Fruit fly (Drosophila melanogaster): ENCODE measurements around the gene GstO1.

The GstO1 gene

DNA sequence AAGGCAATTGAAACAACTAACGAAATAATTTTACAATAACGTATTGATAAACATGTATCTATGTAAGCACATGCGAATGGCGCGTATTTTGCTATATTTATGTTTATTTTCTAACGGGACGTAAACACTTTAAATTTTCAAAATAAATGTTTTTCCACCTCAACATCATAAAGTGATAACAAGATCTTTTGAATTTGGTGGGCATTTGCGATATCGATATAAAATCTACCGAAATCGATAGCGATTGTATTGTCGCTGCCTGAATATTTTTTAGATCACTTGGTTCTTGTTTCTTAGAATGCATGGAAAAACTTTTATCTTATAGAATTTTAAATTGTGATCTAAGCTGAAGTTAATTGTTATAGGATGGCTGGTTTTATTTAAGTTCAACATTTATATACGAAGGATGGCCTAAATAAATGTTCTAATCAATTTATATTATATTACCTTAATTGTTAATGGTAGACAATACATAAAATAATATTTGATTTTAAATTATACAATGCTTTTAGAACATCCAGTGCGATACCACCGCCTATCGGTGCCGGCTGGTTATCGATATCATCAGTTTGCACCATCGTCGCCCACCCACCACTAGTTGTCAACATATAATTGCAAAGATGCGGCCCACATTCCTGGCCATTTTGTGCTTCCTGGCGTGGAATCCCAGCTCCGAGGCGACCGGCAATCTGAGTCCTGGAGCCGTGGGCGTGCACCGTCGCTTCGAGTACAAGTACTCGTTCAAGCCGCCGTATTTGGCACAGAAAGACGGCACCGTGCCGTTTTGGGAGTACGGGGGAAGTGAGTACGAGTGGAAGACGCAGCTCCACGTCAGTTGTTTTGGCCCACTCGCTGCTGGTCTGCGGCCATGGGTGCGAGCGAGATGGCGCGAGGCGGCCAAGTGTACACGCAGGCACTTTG is 10.0 kb upstream of the GstO1 start, which contains the start of gene ergic53 (continued):
- TF ChIP-seq CG2129 (GFP tag; IDR thresholded peaks at IDR 0.05; ENCODE audit: partially characterized antibody) (peak; percentile 42), crol (GFP tag; IDR thresholded peaks at IDR 0.05) (peak; percentile 91), Asciz (GFP tag; optimal IDR thresholded peaks at IDR 0.05) (no peak), CHES-1-like (GFP tag; optimal IDR thresholded peaks at IDR 0.05) (peak; percentile 58), CG34224 (GFP tag; IDR thresholded peaks at IDR 0.05; ENCODE audit: partially characterized antibody) (peak; percentile 77), CG42726 (GFP tag; IDR thresholded peaks at IDR 0.05; ENCODE audit: partially characterized antibody) (peak; percentile 18; the same call in 1 of the 2 replicates), CG10654 (GFP tag; optimal IDR thresholded peaks at IDR 0.05) (no peak), YL-1 (GFP tag; optimal IDR thresholded peaks at IDR 0.05) (peak; percentile 72), sqz (GFP tag; optimal IDR thresholded peaks at IDR 0.05) (no peak), CG10267 (tag; optimal IDR thresholded peaks at IDR 0.05) (peak; percentile 44), CG34376 (GFP tag; optimal IDR thresholded peaks at IDR 0.05) (peak; percentile 15), CG12659 (GFP tag; optimal IDR thresholded peaks at IDR 0.05) (peak; percentile 44)

DNA sequence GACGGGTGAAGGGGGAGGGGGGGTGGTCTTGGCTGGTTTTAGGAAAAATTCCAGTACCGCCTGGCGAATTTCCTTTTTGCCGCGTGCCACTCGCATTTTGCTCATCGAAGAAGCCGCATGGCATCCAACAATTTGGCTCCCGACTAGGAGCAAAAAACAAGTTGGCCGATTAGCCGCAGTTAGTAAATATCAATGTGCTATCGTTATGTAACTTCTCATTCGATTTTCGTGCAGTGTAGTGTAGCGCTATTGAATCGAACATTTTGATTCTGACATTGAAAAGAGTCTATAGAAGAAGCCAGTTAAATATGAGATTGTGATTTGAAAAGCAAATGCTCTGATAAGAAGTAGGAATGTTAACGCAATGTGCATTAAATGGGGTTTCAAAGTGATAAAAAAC is 5.0 kb upstream of the GstO1 start:
- 0 out of 3 replicates have a peak, but pooled peaks have one; percentile 52 for TF ChIP-seq CG2199 (GFP tag; IDR thresholded peaks at IDR 0.05)
- peak in 1 of 2 experiments; percentile 79 for TF ChIP-seq Pdp1 (GFP tag; optimal IDR thresholded peaks at IDR 0.05)
- peak; percentile 16 for TF ChIP-seq grn (GFP tag; optimal IDR thresholded peaks at IDR 0.05)
- no peak for TF ChIP-seq Bteb2 (GFP tag; optimal IDR thresholded peaks at IDR 0.05)
- 0 out of 3 replicates have a peak, but pooled peaks have one; percentile 9 for TF ChIP-seq row (GFP tag; IDR thresholded peaks at IDR 0.05)

- TF ChIP-seq lbe (GFP tag; optimal IDR thresholded peaks at IDR 0.05) (peak; percentile 3), chinmo (GFP tag; IDR thresholded peaks at IDR 0.05; ENCODE audit: partially characterized antibody) (peak; percentile 55; the same call in 1 of the 4 replicates), odd (GFP tag; optimal IDR thresholded peaks at IDR 0.05) (no peak), Opbp (GFP tag; IDR thresholded peaks at IDR 0.05; ENCODE audit: partially characterized antibody) (no peak), Xrp1 (GFP tag; IDR thresholded peaks at IDR 0.05) (0 out of 2 replicates have a peak, but pooled peaks have one; percentile 8), vvl (GFP tag; IDR thresholded peaks at IDR 0.05) (peak; percentile 35; the same call in 1 of the 2 replicates), sens (GFP tag) (peak; percentile 74), CG11247 (GFP tag; IDR thresholded peaks at IDR 0.05) (0 out of 2 replicates have a peak, but pooled peaks have one; percentile 6), CG1529 (GFP tag; optimal IDR thresholded peaks at IDR 0.05) (no peak)
These were observed 3.9 kb upstream of the GstO1 start for dm6 chr3L:8528546-8528945.

dm6 chr3L:8527829-8528228 is 3.2 kb upstream of the GstO1 start:
- TF ChIP-seq CG3065 (GFP tag; optimal IDR thresholded peaks at IDR 0.05): no peak
- peak; percentile 41 for TF ChIP-seq grau (tag; optimal IDR thresholded peaks at IDR 0.05)
- TF ChIP-seq tna (GFP tag; IDR thresholded peaks at IDR 0.05; ENCODE audit: partially characterized antibody): peak; percentile 27; the same call in 1 of the 2 replicates
- TF ChIP-seq CG2199 (GFP tag; IDR thresholded peaks at IDR 0.05): peak; percentile 20; the same call in 1 of the 3 replicates
- no peak for TF ChIP-seq CG7786 (GFP tag; optimal IDR thresholded peaks at IDR 0.05)
- peak; percentile 69 for TF ChIP-seq CG1529 (GFP tag; optimal IDR thresholded peaks at IDR 0.05)

Measured in whole organism, embryonic.